Fruit fly (Drosophila melanogaster) whole organism, wandering third instar larva: ENCODE measurements around the gene Nckx30C.

Experiments
- Abd-B ChIP-seq: fragments of >200 bp; optimal IDR thresholded peaks from 2 replicates; lab custom pipeline; 2017; ENCODE audit warnings: missing biosample characterization, missing genetic modification characterization
- CG32264 ChIP-seq: fragments of 200-800 bp; sonication (Bioruptor generic); optimal IDR thresholded peaks from 2 replicates; lab custom pipeline; 2016; ENCODE audit warnings: missing biosample characterization, missing genetic modification characterization
- CG9705 ChIP-seq: fragments of 200-800 bp; sonication (Bioruptor generic); optimal IDR thresholded peaks from 2 replicates; lab custom pipeline; 2018; ENCODE audit warnings: missing biosample characterization, mild to moderate bottlenecking, missing genetic modification characterization
- CrebA ChIP-seq: fragments of 200-800 bp; sonication (Bioruptor generic); optimal IDR thresholded peaks from 2 replicates; lab custom pipeline; 2016; ENCODE audit warnings: missing biosample characterization, mild to moderate bottlenecking, missing genetic modification characterization, borderline replicate concordance
- Dfd ChIP-seq: fragments of >200 bp; optimal IDR thresholded peaks from 2 replicates; lab custom pipeline; 2017; ENCODE audit warnings: missing biosample characterization, missing genetic modification characterization
- Dif ChIP-seq: fragments of 200-275, 200-300 bp; sonication (Bioruptor generic); optimal IDR thresholded peaks from 2 replicates; lab custom pipeline; 2018; ENCODE audit warnings: missing biosample characterization, missing genetic modification characterization; ENCODE audit not compliant: partially characterized antibody
- GATAd ChIP-seq: sonication (Bioruptor generic); optimal IDR thresholded peaks from 2 replicates; lab custom pipeline; 2016; ENCODE audit warnings: missing biosample characterization, missing genetic modification characterization
- HLH106 ChIP-seq: fragments of 200-800 bp; optimal IDR thresholded peaks from 3 replicates; lab custom pipeline; 2019; ENCODE audit warnings: missing biosample characterization, mild to moderate bottlenecking, missing genetic modification characterization, moderate library complexity
- Hnf4 ChIP-seq: fragments of 200-800 bp; sonication (Bioruptor generic); optimal IDR thresholded peaks from 2 replicates; lab custom pipeline; 2016; ENCODE audit warnings: missing biosample characterization, mild to moderate bottlenecking, missing genetic modification characterization
- Hr78 ChIP-seq: fragments of >200 bp; optimal IDR thresholded peaks from 2 replicates; lab custom pipeline; 2017; ENCODE audit warnings: missing biosample characterization, missing genetic modification characterization
- Hr83 ChIP-seq: fragments of 200-300 bp; sonication (Bioruptor generic); optimal IDR thresholded peaks from 2 replicates; lab custom pipeline; 2016; ENCODE audit warnings: missing biosample characterization, mild to moderate bottlenecking, missing genetic modification characterization, moderate library complexity; ENCODE audit not compliant: poor library complexity, severe bottlenecking
- Jra ChIP-seq: sonication (Bioruptor generic); optimal IDR thresholded peaks from 2 replicates; lab custom pipeline; 2016; ENCODE audit warnings: missing biosample characterization, missing genetic modification characterization
- Mio ChIP-seq: sonication (Bioruptor generic); optimal IDR thresholded peaks from 2 replicates; lab custom pipeline; 2016; ENCODE audit warnings: missing biosample characterization, missing genetic modification characterization
- N ChIP-seq: fragments of >200 bp; optimal IDR thresholded peaks from 2 replicates; lab custom pipeline; 2018; ENCODE audit warnings: missing biosample characterization, missing external identifiers, missing genetic modification characterization
- OdsH ChIP-seq: fragments of 200-800 bp; sonication (Bioruptor generic); optimal IDR thresholded peaks from 2 replicates; lab custom pipeline; 2016; ENCODE audit warnings: missing biosample characterization, mild to moderate bottlenecking, missing genetic modification characterization
- Rel ChIP-seq, 2 experiments: fragments of 200-800 bp; sonication (Bioruptor generic) in 1 of 2; optimal IDR thresholded peaks; 2 replicates in 1 of 2; 3 replicates in 1 of 2; lab custom pipeline; 2016 to 2019; ENCODE audit warnings: mild to moderate bottlenecking in 2 of 2, missing biosample characterization in 2 of 2, missing genetic modification characterization in 2 of 2, moderate library complexity in 1 of 2
- Sp1 ChIP-seq: fragments of 200-800 bp; sonication (Bioruptor generic); optimal IDR thresholded peaks from 3 replicates; lab custom pipeline; 2019; ENCODE audit warnings: missing biosample characterization, mild to moderate bottlenecking, missing genetic modification characterization, moderate library complexity
- Vsx2 ChIP-seq: fragments of 200-300, 225-300 bp; sonication (Bioruptor generic); optimal IDR thresholded peaks from 2 replicates; lab custom pipeline; 2018; ENCODE audit warnings: missing biosample characterization, missing genetic modification characterization; ENCODE audit not compliant: partially characterized antibody
- br ChIP-seq: fragments of 200-800 bp; sonication (Bioruptor generic); optimal IDR thresholded peaks from 2 replicates; lab custom pipeline; 2016; ENCODE audit warnings: missing biosample characterization, missing genetic modification characterization
- brk ChIP-seq: fragments of 200-800 bp; sonication (Bioruptor generic); optimal IDR thresholded peaks from 2 replicates; lab custom pipeline; 2016; ENCODE audit warnings: missing biosample characterization, mild to moderate bottlenecking, missing genetic modification characterization
- dmrt93B ChIP-seq: fragments of 200-800 bp; sonication (Bioruptor generic); optimal IDR thresholded peaks from 2 replicates; lab custom pipeline; 2018; ENCODE audit warnings: missing biosample characterization, mild to moderate bottlenecking, missing genetic modification characterization
- dsf ChIP-seq: sonication (Bioruptor generic); optimal IDR thresholded peaks from 2 replicates; lab custom pipeline; 2016; ENCODE audit warnings: missing biosample characterization, missing genetic modification characterization, borderline replicate concordance
- ey ChIP-seq: fragments of 200-800 bp; sonication (Bioruptor generic); optimal IDR thresholded peaks from 2 replicates; lab custom pipeline; 2016; ENCODE audit warnings: missing biosample characterization, missing genetic modification characterization
- foxo ChIP-seq, 2 experiments: fragments of 200-800 bp; sonication (Bioruptor generic); optimal IDR thresholded peaks; 2 replicates in 1 of 2; 3 replicates in 1 of 2; lab custom pipeline; 2016 to 2017; ENCODE audit warnings: missing biosample characterization in 2 of 2, missing genetic modification characterization in 2 of 2
- fru ChIP-seq: fragments of 200-800 bp; sonication (Bioruptor generic); optimal IDR thresholded peaks from 3 replicates; lab custom pipeline; 2016; ENCODE audit warnings: missing biosample characterization, mild to moderate bottlenecking, missing genetic modification characterization
- h ChIP-seq: fragments of 200-800 bp; sonication (Bioruptor generic); optimal IDR thresholded peaks from 3 replicates; lab custom pipeline; 2016; ENCODE audit warnings: missing biosample characterization, mild to moderate bottlenecking, missing genetic modification characterization
- jim ChIP-seq: fragments of 175-275, 200-325 bp; sonication (Bioruptor generic); optimal IDR thresholded peaks from 2 replicates; lab custom pipeline; 2016; ENCODE audit warnings: missing biosample characterization, mild to moderate bottlenecking, missing genetic modification characterization
- lola ChIP-seq: fragments of >200 bp; optimal IDR thresholded peaks from 2 replicates; lab custom pipeline; 2017; ENCODE audit warnings: missing biosample characterization, missing genetic modification characterization
- pan ChIP-seq: fragments of >200 bp; optimal IDR thresholded peaks from 2 replicates; lab custom pipeline; 2017
- psq ChIP-seq: fragments of 200-800 bp; sonication (Bioruptor generic); optimal IDR thresholded peaks from 3 replicates; lab custom pipeline; 2017; ENCODE audit warnings: missing biosample characterization, mild to moderate bottlenecking, missing genetic modification characterization, moderate library complexity
- rgr ChIP-seq: fragments of 200-800 bp; sonication (Bioruptor generic); optimal IDR thresholded peaks from 3 replicates; lab custom pipeline; 2016; ENCODE audit warnings: missing biosample characterization, mild to moderate bottlenecking, missing genetic modification characterization
- sage ChIP-seq: fragments of 200-800 bp; sonication (Bioruptor generic); optimal IDR thresholded peaks from 2 replicates; lab custom pipeline; 2016; ENCODE audit warnings: missing biosample characterization, mild to moderate bottlenecking, missing genetic modification characterization
- sv ChIP-seq: fragments of 200-800 bp; sonication (Bioruptor generic); optimal IDR thresholded peaks from 3 replicates; lab custom pipeline; 2016; ENCODE audit warnings: missing biosample characterization, missing genetic modification characterization
- tai ChIP-seq: sonication (Bioruptor generic); optimal IDR thresholded peaks from 2 replicates; lab custom pipeline; 2016; ENCODE audit warnings: missing biosample characterization, missing genetic modification characterization
- usp ChIP-seq: fragments of >200 bp; optimal IDR thresholded peaks from 2 replicates; lab custom pipeline; 2017; ENCODE audit warnings: missing biosample characterization, missing genetic modification characterization
- woc ChIP-seq: sonication (Bioruptor generic); optimal IDR thresholded peaks from 2 replicates; lab custom pipeline; 2016; ENCODE audit warnings: missing biosample characterization, mild to moderate bottlenecking, missing genetic modification characterization

Gene Nckx30C

DNA sequence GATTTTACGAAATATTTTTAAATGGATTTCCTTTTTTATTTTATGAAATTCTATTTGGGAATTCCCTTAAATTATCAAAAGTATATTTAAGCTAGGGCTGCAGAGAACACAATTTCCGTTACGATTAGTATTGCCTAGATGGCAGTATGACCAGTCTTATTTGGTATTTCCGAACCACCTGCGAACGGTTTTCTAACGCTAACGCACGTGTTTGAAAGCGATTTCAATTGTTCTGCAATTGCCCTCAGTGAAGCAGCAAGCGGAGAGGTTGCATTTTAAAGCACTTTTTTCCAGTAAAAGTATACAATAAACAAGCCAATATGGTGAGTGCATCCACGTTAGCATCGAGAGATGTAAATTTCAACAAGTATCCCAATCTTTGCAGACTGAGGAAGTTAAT lies 46.7 kb downstream of the Nckx30C start, which contains the start of gene hoip:
Gene hoip, plus strand, starts transcription at position 177 of the 400 bp plus-strand sequence.
- no peak for TF ChIP-seq GATAd (GFP tag; lab: Kevin White, UChicago)
- TF ChIP-seq Mio (GFP tag; lab: Kevin White, UChicago) = no peak
- no peak for TF ChIP-seq HLH106 (tag; lab: Kevin White, UChicago)
- TF ChIP-seq ey (GFP tag; lab: Kevin White, UChicago) = no peak
- TF ChIP-seq CrebA (GFP tag; lab: Kevin White, UChicago) = no peak
- TF ChIP-seq dmrt93B = no peak
- TF ChIP-seq OdsH (GFP tag; lab: Kevin White, UChicago) = no peak
- TF ChIP-seq Rel (GFP tag; optimal IDR thresholded peaks at IDR 0.05; lab: Kevin White, UChicago) = no peak
- peak; percentile 63 for TF ChIP-seq Rel (tag; optimal IDR thresholded peaks at IDR 0.05; lab: Kevin White, UChicago)
- no peak for TF ChIP-seq tai
- TF ChIP-seq Hnf4 = peak; percentile 14
- TF ChIP-seq lola (GFP tag; lab: Kevin White, UChicago) = no peak
- no peak for TF ChIP-seq Sp1
- TF ChIP-seq brk (GFP tag; lab: Kevin White, UChicago) = peak; percentile 43
- TF ChIP-seq woc (GFP tag; lab: Kevin White, UChicago) = no peak
- no peak for TF ChIP-seq sage (GFP tag; lab: Kevin White, UChicago)
- TF ChIP-seq br (GFP tag; lab: Kevin White, UChicago) = no peak
- no peak for TF ChIP-seq CG9705 (GFP tag; lab: Kevin White, UChicago)
- no peak for TF ChIP-seq usp (GFP tag; lab: Kevin White, UChicago)
- TF ChIP-seq Dfd (GFP tag; lab: Kevin White, UChicago) = no peak
- TF ChIP-seq Hr78 (GFP tag; lab: Kevin White, UChicago) = no peak
- no peak for TF ChIP-seq dsf (GFP tag; lab: Kevin White, UChicago)
- no peak for TF ChIP-seq jim (GFP tag; lab: Kevin White, UChicago)
- TF ChIP-seq rgr = no peak
- TF ChIP-seq Hr83 (GFP tag; lab: Kevin White, UChicago) = no peak
- TF ChIP-seq sv = no peak

DNA sequence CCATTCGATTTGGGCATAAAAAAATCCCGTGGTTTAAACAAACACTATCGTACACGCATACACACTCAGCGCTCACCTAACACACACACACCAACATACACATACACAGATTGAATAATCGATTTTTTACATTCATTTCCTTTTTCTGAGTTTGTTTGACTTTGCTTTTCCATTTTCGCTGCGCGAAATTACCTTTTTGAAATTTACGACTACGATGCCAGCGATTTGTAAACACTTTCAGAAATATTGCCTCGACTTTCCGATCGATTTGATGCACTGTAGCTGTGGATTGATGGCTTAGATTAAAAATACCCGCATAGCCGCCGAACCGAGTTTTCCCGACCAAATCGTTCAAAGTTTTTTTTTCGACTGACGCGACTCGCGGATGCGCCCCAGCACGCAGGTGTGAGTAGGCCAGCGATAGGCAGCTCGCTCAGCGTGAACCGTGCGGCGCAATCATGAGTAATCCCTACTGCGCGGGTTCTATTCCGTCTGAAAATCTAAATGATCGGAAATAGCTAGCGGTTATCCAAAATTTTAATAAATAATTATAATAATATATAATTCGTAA lies 47.3 kb downstream of the Nckx30C start, which contains the start of gene Pka-C1:
Gene Pka-C1, minus strand, starts transcription at position 375 of the 571 bp plus-strand sequence.
- TF ChIP-seq Mio (GFP tag; lab: Kevin White, UChicago) = no peak
- no peak for TF ChIP-seq Rel (GFP tag; optimal IDR thresholded peaks at IDR 0.05; lab: Kevin White, UChicago)
- peak; percentile 64 for TF ChIP-seq Rel (tag; optimal IDR thresholded peaks at IDR 0.05; lab: Kevin White, UChicago)
- no peak for TF ChIP-seq psq (GFP tag; lab: Kevin White, UChicago)
- peak in 1 of 2 experiments; percentile 4 for TF ChIP-seq foxo (GFP tag; optimal IDR thresholded peaks at IDR 0.05; lab: Kevin White, UChicago)
- peak; percentile 5 for TF ChIP-seq Hr83 (GFP tag; lab: Kevin White, UChicago)
- TF ChIP-seq rgr = peak; percentile 7
- TF ChIP-seq usp (GFP tag; lab: Kevin White, UChicago) = no peak
- TF ChIP-seq Hnf4 = peak; percentile 2
- TF ChIP-seq Dif (GFP tag; lab: Kevin White, UChicago) = peak; percentile 55
- no peak for TF ChIP-seq pan
- peak; percentile 40 for TF ChIP-seq Sp1
- peak; percentile 8 for TF ChIP-seq dmrt93B
- peak; percentile 30 for TF ChIP-seq HLH106 (tag; lab: Kevin White, UChicago)
- no peak for TF ChIP-seq woc (GFP tag; lab: Kevin White, UChicago)
- peak; percentile 13 for TF ChIP-seq br (GFP tag; lab: Kevin White, UChicago)
- no peak for TF ChIP-seq lola (GFP tag; lab: Kevin White, UChicago)

DNA sequence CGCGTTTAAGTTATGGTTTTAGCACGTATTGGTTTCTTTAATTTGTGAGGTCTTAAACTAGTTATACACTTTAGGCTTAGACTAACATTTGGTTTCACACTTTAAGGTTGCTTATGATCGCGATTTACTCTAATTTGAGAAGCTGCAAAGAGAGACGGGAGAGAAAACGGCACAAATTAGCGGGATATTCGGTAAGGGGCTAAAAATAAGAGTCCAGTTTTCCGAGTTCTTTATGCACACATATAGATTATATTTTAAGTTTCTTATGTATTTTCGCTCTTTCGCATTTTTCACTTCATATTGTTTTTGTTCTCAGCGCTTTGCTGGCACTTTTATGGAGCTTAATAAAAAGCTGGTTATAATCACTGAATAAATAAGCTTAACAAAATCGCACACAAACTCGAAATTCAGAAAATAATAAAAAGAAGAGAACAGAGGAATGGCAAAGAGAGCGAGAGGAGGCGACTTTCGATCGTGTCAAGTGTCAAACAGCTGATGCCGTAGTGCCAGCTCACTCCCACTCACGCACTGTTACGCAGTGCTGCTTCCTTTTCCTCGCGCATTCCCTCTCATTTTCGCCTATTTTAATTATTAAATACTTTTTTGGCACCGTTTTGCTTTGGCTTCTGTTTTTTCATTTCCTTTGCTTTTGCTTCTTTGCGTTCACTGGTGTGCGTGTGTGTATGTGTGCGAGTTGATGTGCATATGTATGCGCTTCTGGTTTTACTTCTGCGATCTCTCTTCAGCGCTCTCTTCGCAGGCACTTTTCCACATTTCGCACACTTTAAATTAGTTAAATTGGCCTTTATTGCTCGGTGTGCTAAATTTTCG lies 48.0 kb downstream of the Nckx30C start:
- TF ChIP-seq GATAd (GFP tag; lab: Kevin White, UChicago) (no peak), Hnf4 (no peak), brk (GFP tag; lab: Kevin White, UChicago) (peak; percentile 37), HLH106 (tag; lab: Kevin White, UChicago) (no peak), sv (no peak), Jra (GFP tag; lab: Kevin White, UChicago) (no peak), OdsH (GFP tag; lab: Kevin White, UChicago) (no peak), br (GFP tag; lab: Kevin White, UChicago) (peak; percentile 45), CrebA (GFP tag; lab: Kevin White, UChicago) (no peak), CG9705 (GFP tag; lab: Kevin White, UChicago) (no peak), lola (GFP tag; lab: Kevin White, UChicago) (no peak), Dif (GFP tag; lab: Kevin White, UChicago) (peak; percentile 10), dsf (GFP tag; lab: Kevin White, UChicago) (no peak), psq (GFP tag; lab: Kevin White, UChicago) (peak; percentile 78), dmrt93B (no peak), Hr78 (GFP tag; lab: Kevin White, UChicago) (no peak), h (GFP tag; lab: Kevin White, UChicago) (no peak), Hr83 (GFP tag; lab: Kevin White, UChicago) (no peak), rgr (peak; percentile 17), fru (no peak), sage (GFP tag; lab: Kevin White, UChicago) (peak; percentile 73), Rel (GFP tag; optimal IDR thresholded peaks at IDR 0.05; lab: Kevin White, UChicago) (peak; percentile 9), Rel (tag; optimal IDR thresholded peaks at IDR 0.05; lab: Kevin White, UChicago) (no peak), usp (GFP tag; lab: Kevin White, UChicago) (no peak), CG32264 (peak; percentile 49), Vsx2 (GFP tag; lab: Kevin White, UChicago) (no peak), woc (GFP tag; lab: Kevin White, UChicago) (no peak), N (GFP tag; lab: Kevin White, UChicago) (peak; percentile 83), Sp1 (no peak), Dfd (GFP tag; lab: Kevin White, UChicago) (no peak), foxo (GFP tag; optimal IDR thresholded peaks at IDR 0.05; lab: Kevin White, UChicago) (no peak), Abd-B (GFP tag; lab: Kevin White, UChicago) (no peak), ey (GFP tag; lab: Kevin White, UChicago) (no peak), pan (no peak), Mio (GFP tag; lab: Kevin White, UChicago) (no peak)
